Fruit fly (Drosophila melanogaster) S2 (cell line): Measurements from ENCODE around the gene CG1387.

ENCODE experiments used
- CG8478 ChIP-seq: fragments of >200 bp; optimal IDR thresholded peaks from 2 replicates; lab custom pipeline; 2018
- CTCF ChIP-seq, 2 experiments: fragments of >200 bp; optimal IDR thresholded peaks; 2 replicates each; lab custom pipeline; 2018

Gene CG1387

dm6 chrX:8413513-8414113, 28.0 kb downstream of the CG1387 start:
- no peak for TF ChIP-seq CTCF (optimal IDR thresholded peaks at IDR 0.05; lab: Kevin White, UChicago)
- no peak for TF ChIP-seq CG8478

DNA sequence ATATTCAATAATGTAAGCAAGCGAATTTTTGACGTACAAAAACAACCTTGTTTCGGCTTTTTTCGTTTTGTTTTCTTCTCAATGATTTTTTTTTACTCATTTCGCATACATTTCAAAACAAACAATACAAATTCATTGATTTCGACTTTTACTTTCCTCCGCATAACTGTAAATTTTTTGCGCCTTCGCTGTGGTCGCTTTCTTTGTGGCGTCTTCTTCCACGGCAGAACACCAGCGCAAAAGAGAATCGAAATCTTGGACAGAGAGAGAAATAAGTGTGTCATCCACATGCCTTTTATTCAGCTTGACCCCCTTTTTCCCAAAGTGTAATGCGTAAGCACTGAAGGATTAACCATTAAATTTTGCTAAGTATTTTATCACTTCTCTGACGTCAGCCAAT, 28.8 kb downstream of the CG1387 start:
- no peak for TF ChIP-seq CG8478
- no peak for TF ChIP-seq CTCF (optimal IDR thresholded peaks at IDR 0.05; lab: Kevin White, UChicago)

dm6 chrX:8415605-8416004, 30.0 kb downstream of the CG1387 start:
- TF ChIP-seq CTCF (optimal IDR thresholded peaks at IDR 0.05; lab: Kevin White, UChicago) (no peak), CG8478 (no peak)

DNA sequence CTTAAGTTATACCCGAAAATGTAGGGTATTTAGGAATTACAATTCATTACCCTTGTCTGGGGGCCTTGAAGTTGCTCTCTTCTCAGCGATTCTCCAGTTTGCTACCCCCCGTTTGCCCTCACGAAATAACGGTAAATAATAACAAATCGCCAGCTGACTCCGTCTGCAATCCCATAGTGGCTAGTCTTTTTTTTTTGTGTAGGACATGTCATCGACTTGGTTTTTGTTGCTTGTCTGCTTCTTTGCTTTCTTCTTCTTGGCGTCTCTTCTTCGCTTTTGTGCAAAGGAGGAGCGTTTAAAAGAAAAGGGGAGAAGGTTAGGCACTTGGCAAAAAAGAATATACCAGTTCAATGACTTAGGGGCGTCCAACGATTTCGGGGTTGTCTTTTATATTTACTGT, 30.6 kb downstream of the CG1387 start:
- TF ChIP-seq CG8478 (no peak), CTCF (optimal IDR thresholded peaks at IDR 0.05; lab: Kevin White, UChicago) (no peak)

DNA sequence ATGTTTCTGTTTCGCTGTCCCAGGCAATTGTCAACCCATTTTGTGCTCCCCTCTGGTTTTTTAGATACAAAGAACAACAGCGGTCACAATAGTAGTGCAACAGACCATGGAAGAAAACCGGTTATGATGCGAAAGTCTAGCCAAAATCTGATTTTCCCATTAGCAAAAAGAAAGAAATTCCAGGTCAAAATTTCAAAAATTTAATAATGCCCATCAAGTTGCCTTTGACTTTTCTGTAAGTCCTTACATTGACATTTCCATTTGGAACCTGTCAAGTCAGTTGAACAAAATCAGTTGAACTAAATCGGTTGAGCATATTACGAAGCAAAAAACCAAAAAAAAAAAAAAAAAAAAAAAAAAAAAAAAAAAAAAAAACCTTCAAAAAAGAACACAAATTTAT, 31.4 kb downstream of the CG1387 start:
- TF ChIP-seq CTCF (optimal IDR thresholded peaks at IDR 0.05; lab: Kevin White, UChicago) (no peak), CG8478 (no peak)

- TF ChIP-seq CG8478, result no peak
- no peak for TF ChIP-seq CTCF (optimal IDR thresholded peaks at IDR 0.05; lab: Kevin White, UChicago)
Observed at dm6 chrX:8419534-8419933, 34.0 kb downstream of the CG1387 start.

- no peak for TF ChIP-seq CTCF (optimal IDR thresholded peaks at IDR 0.05; lab: Kevin White, UChicago)
Observed at dm6 chrX:8420772-8421448, 35.3 kb downstream of the CG1387 start.

DNA sequence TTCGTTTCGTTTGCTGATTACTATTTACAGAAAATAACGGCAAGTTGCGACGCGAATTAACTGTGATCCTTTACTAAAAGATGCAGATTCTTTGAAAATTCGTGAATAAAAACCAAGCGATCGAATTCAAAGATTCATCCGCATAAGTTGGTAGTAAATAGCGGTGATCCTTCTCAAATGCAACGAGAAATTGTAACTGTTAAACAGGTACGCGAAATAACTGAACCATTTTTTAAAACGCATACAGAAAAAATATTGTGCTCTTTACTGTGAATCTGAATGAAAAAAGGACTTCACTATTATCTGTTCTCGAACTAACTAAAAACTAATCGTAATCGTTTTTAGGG, 35.8 kb downstream of the CG1387 start:
- TF ChIP-seq CTCF (optimal IDR thresholded peaks at IDR 0.05; lab: Kevin White, UChicago), result no peak

- no peak for TF ChIP-seq CG8478
- no peak for TF ChIP-seq CTCF (optimal IDR thresholded peaks at IDR 0.05; lab: Kevin White, UChicago)
Observed at dm6 chrX:8422643-8423042, 37.1 kb downstream of the CG1387 start.

- TF ChIP-seq CTCF (optimal IDR thresholded peaks at IDR 0.05; lab: Kevin White, UChicago) (no peak), CG8478 (no peak)
Observed at dm6 chrX:8433709-8434108, 48.1 kb downstream of the CG1387 start, which contains the start of gene CG32712. Gene CG32712 (minus strand): TSS chrX:8433809.

- TF ChIP-seq CG8478 (no peak), CTCF (optimal IDR thresholded peaks at IDR 0.05; lab: Kevin White, UChicago) (no peak)
Observed at dm6 chrX:8436656-8437284, 51.2 kb downstream of the CG1387 start, which contains the start of gene CG1440. Gene CG1440 (plus strand): TSS chrX:8437057.

DNA sequence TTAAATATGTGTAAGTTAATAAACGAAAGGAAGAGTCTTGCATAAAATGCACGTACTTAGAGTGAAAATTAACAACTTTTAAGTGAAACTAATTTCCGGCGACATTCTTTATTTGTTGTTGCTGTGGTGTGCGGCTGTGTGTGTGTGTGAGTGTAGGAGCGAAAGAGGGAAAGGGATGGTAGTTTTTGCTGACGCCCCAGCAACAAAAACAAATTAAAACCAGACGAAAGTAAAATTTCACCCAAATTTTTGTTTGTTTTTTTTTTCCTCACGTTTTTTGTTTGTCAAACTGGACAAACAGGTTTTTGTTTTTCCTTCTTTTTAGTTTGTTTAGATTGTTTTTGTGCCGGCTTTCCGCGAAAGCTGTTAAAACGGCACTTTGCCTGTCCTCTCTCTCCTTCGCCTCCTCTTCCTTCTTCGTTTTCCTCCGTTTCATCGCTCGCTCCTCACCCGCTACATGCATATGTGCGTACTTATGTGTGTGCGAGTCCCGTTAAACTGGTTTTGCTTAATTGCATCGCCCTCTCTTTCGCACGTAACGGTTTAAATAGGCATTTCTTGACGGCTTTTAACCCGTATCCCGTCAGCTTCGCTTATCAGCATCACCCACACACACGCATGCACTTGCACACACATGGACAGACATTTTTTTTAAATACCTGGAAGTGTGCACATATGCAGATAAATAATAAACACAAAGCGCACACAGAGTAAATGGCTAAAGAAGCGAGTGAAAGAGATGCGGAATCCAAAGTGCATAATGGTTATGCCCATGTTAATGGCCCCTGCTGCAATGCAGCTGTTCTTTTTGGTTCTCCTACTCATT, 51.9 kb downstream of the CG1387 start, which contains the start of gene Miga:
Miga (minus strand) TSS at position 536 of the 826 bp plus-strand sequence.
- TF ChIP-seq CTCF (optimal IDR thresholded peaks at IDR 0.05; lab: Kevin White, UChicago) (no peak), CG8478 (no peak)
